Fruit fly (Drosophila melanogaster) whole organism, adult: Measurements from ENCODE around the gene dy.

ENCODE experiments used
- CG14711 ChIP-seq: fragments of 200-800 bp; sonication (Bioruptor generic); optimal IDR thresholded peaks from 2 replicates; lab custom pipeline; 2018; ENCODE audit warnings: missing biosample characterization, mild to moderate bottlenecking, missing genetic modification characterization, moderate library complexity
- CG1620 ChIP-seq: fragments of 200-800 bp; sonication (Bioruptor generic); optimal IDR thresholded peaks from 2 replicates; lab custom pipeline; 2016; ENCODE audit warnings: missing biosample characterization, missing genetic modification characterization
- CG33017 ChIP-seq: fragments of 200-800 bp; sonication (Bioruptor generic); optimal IDR thresholded peaks from 2 replicates; lab custom pipeline; 2018; ENCODE audit warnings: missing biosample characterization, mild to moderate bottlenecking, missing genetic modification characterization, moderate library complexity
- Hr96 ChIP-seq: fragments of 200-800 bp; sonication (Bioruptor generic); optimal IDR thresholded peaks from 2 replicates; lab custom pipeline; 2016; ENCODE audit warnings: missing biosample characterization, missing genetic modification characterization
- cic ChIP-seq: fragments of 200-800 bp; sonication (Bioruptor generic); optimal IDR thresholded peaks from 2 replicates; lab custom pipeline; 2017; ENCODE audit warnings: missing biosample characterization, mild to moderate bottlenecking, missing genetic modification characterization, moderate library complexity
- kay ChIP-seq: fragments of 200-800 bp; sonication (Bioruptor generic); peaks from one replicate; lab custom pipeline; 2016; ENCODE audit warnings: missing biosample characterization, missing genetic modification characterization, borderline replicate concordance
- ovo ChIP-seq: fragments of 200-800 bp; sonication (Bioruptor generic); optimal IDR thresholded peaks from 2 replicates; lab custom pipeline; 2016; ENCODE audit warnings: missing biosample characterization, missing genetic modification characterization

- TF ChIP-seq kay (GFP tag; lab: Kevin White, UChicago) (no peak), CG33017 (tag; lab: Kevin White, UChicago) (no peak), Hr96 (GFP tag; lab: Kevin White, UChicago) (no peak), cic (GFP tag; lab: Kevin White, UChicago) (no peak), CG1620 (no peak), CG14711 (tag; lab: Kevin White, UChicago) (peak; percentile 35), ovo (GFP tag; lab: Kevin White, UChicago) (peak; percentile 61)
These were observed 37.9 kb upstream of the dy start, which contains the start of the genes CG1578 and rudhira for dm6 chrX:11816434-11816948.
